Fruit fly (Drosophila melanogaster) whole organism, wandering third instar larva: ENCODE measurements around the gene Sfp33A3.

Experiments
- Abd-B ChIP-seq: fragments of >200 bp; optimal IDR thresholded peaks from 2 replicates; lab custom pipeline; 2017; ENCODE audit warnings: missing biosample characterization, missing genetic modification characterization
- CG32264 ChIP-seq: fragments of 200-800 bp; sonication (Bioruptor generic); optimal IDR thresholded peaks from 2 replicates; lab custom pipeline; 2016; ENCODE audit warnings: missing biosample characterization, missing genetic modification characterization
- CG9705 ChIP-seq: fragments of 200-800 bp; sonication (Bioruptor generic); optimal IDR thresholded peaks from 2 replicates; lab custom pipeline; 2018; ENCODE audit warnings: missing biosample characterization, mild to moderate bottlenecking, missing genetic modification characterization
- CrebA ChIP-seq: fragments of 200-800 bp; sonication (Bioruptor generic); optimal IDR thresholded peaks from 2 replicates; lab custom pipeline; 2016; ENCODE audit warnings: missing biosample characterization, mild to moderate bottlenecking, missing genetic modification characterization, borderline replicate concordance
- Dfd ChIP-seq: fragments of >200 bp; optimal IDR thresholded peaks from 2 replicates; lab custom pipeline; 2017; ENCODE audit warnings: missing biosample characterization, missing genetic modification characterization
- Dif ChIP-seq: fragments of 200-275, 200-300 bp; sonication (Bioruptor generic); optimal IDR thresholded peaks from 2 replicates; lab custom pipeline; 2018; ENCODE audit warnings: missing biosample characterization, missing genetic modification characterization; ENCODE audit not compliant: partially characterized antibody
- GATAd ChIP-seq: sonication (Bioruptor generic); optimal IDR thresholded peaks from 2 replicates; lab custom pipeline; 2016; ENCODE audit warnings: missing biosample characterization, missing genetic modification characterization
- HLH106 ChIP-seq: fragments of 200-800 bp; optimal IDR thresholded peaks from 3 replicates; lab custom pipeline; 2019; ENCODE audit warnings: missing biosample characterization, mild to moderate bottlenecking, missing genetic modification characterization, moderate library complexity
- Hnf4 ChIP-seq: fragments of 200-800 bp; sonication (Bioruptor generic); optimal IDR thresholded peaks from 2 replicates; lab custom pipeline; 2016; ENCODE audit warnings: missing biosample characterization, mild to moderate bottlenecking, missing genetic modification characterization
- Hr78 ChIP-seq: fragments of >200 bp; optimal IDR thresholded peaks from 2 replicates; lab custom pipeline; 2017; ENCODE audit warnings: missing biosample characterization, missing genetic modification characterization
- Hr83 ChIP-seq: fragments of 200-300 bp; sonication (Bioruptor generic); optimal IDR thresholded peaks from 2 replicates; lab custom pipeline; 2016; ENCODE audit warnings: missing biosample characterization, mild to moderate bottlenecking, missing genetic modification characterization, moderate library complexity; ENCODE audit not compliant: poor library complexity, severe bottlenecking
- Mio ChIP-seq: sonication (Bioruptor generic); optimal IDR thresholded peaks from 2 replicates; lab custom pipeline; 2016; ENCODE audit warnings: missing biosample characterization, missing genetic modification characterization
- Myc ChIP-seq: fragments of >200 bp; optimal IDR thresholded peaks from 2 replicates; lab custom pipeline; 2017
- OdsH ChIP-seq: fragments of 200-800 bp; sonication (Bioruptor generic); optimal IDR thresholded peaks from 2 replicates; lab custom pipeline; 2016; ENCODE audit warnings: missing biosample characterization, mild to moderate bottlenecking, missing genetic modification characterization
- Rel ChIP-seq, 2 experiments: fragments of 200-800 bp; sonication (Bioruptor generic) in 1 of 2; optimal IDR thresholded peaks; 2 replicates in 1 of 2; 3 replicates in 1 of 2; lab custom pipeline; 2016 to 2019; ENCODE audit warnings: mild to moderate bottlenecking in 2 of 2, missing biosample characterization in 2 of 2, missing genetic modification characterization in 2 of 2, moderate library complexity in 1 of 2
- Sp1 ChIP-seq: fragments of 200-800 bp; sonication (Bioruptor generic); optimal IDR thresholded peaks from 3 replicates; lab custom pipeline; 2019; ENCODE audit warnings: missing biosample characterization, mild to moderate bottlenecking, missing genetic modification characterization, moderate library complexity
- br ChIP-seq: fragments of 200-800 bp; sonication (Bioruptor generic); optimal IDR thresholded peaks from 2 replicates; lab custom pipeline; 2016; ENCODE audit warnings: missing biosample characterization, missing genetic modification characterization
- brk ChIP-seq: fragments of 200-800 bp; sonication (Bioruptor generic); optimal IDR thresholded peaks from 2 replicates; lab custom pipeline; 2016; ENCODE audit warnings: missing biosample characterization, mild to moderate bottlenecking, missing genetic modification characterization
- dmrt93B ChIP-seq: fragments of 200-800 bp; sonication (Bioruptor generic); optimal IDR thresholded peaks from 2 replicates; lab custom pipeline; 2018; ENCODE audit warnings: missing biosample characterization, mild to moderate bottlenecking, missing genetic modification characterization
- dsf ChIP-seq: sonication (Bioruptor generic); optimal IDR thresholded peaks from 2 replicates; lab custom pipeline; 2016; ENCODE audit warnings: missing biosample characterization, missing genetic modification characterization, borderline replicate concordance
- ey ChIP-seq: fragments of 200-800 bp; sonication (Bioruptor generic); optimal IDR thresholded peaks from 2 replicates; lab custom pipeline; 2016; ENCODE audit warnings: missing biosample characterization, missing genetic modification characterization
- foxo ChIP-seq, 2 experiments: fragments of 200-800 bp; sonication (Bioruptor generic); optimal IDR thresholded peaks; 2 replicates in 1 of 2; 3 replicates in 1 of 2; lab custom pipeline; 2016 to 2017; ENCODE audit warnings: missing biosample characterization in 2 of 2, missing genetic modification characterization in 2 of 2
- fru ChIP-seq: fragments of 200-800 bp; sonication (Bioruptor generic); optimal IDR thresholded peaks from 3 replicates; lab custom pipeline; 2016; ENCODE audit warnings: missing biosample characterization, mild to moderate bottlenecking, missing genetic modification characterization
- h ChIP-seq: fragments of 200-800 bp; sonication (Bioruptor generic); optimal IDR thresholded peaks from 3 replicates; lab custom pipeline; 2016; ENCODE audit warnings: missing biosample characterization, mild to moderate bottlenecking, missing genetic modification characterization
- lola ChIP-seq: fragments of >200 bp; optimal IDR thresholded peaks from 2 replicates; lab custom pipeline; 2017; ENCODE audit warnings: missing biosample characterization, missing genetic modification characterization
- pan ChIP-seq: fragments of >200 bp; optimal IDR thresholded peaks from 2 replicates; lab custom pipeline; 2017
- psq ChIP-seq: fragments of 200-800 bp; sonication (Bioruptor generic); optimal IDR thresholded peaks from 3 replicates; lab custom pipeline; 2017; ENCODE audit warnings: missing biosample characterization, mild to moderate bottlenecking, missing genetic modification characterization, moderate library complexity
- rgr ChIP-seq: fragments of 200-800 bp; sonication (Bioruptor generic); optimal IDR thresholded peaks from 3 replicates; lab custom pipeline; 2016; ENCODE audit warnings: missing biosample characterization, mild to moderate bottlenecking, missing genetic modification characterization
- sage ChIP-seq: fragments of 200-800 bp; sonication (Bioruptor generic); optimal IDR thresholded peaks from 2 replicates; lab custom pipeline; 2016; ENCODE audit warnings: missing biosample characterization, mild to moderate bottlenecking, missing genetic modification characterization
- sv ChIP-seq: fragments of 200-800 bp; sonication (Bioruptor generic); optimal IDR thresholded peaks from 3 replicates; lab custom pipeline; 2016; ENCODE audit warnings: missing biosample characterization, missing genetic modification characterization
- tai ChIP-seq: sonication (Bioruptor generic); optimal IDR thresholded peaks from 2 replicates; lab custom pipeline; 2016; ENCODE audit warnings: missing biosample characterization, missing genetic modification characterization
- usp ChIP-seq: fragments of >200 bp; optimal IDR thresholded peaks from 2 replicates; lab custom pipeline; 2017; ENCODE audit warnings: missing biosample characterization, missing genetic modification characterization
- woc ChIP-seq: sonication (Bioruptor generic); optimal IDR thresholded peaks from 2 replicates; lab custom pipeline; 2016; ENCODE audit warnings: missing biosample characterization, mild to moderate bottlenecking, missing genetic modification characterization

Sfp33A3 gene

DNA sequence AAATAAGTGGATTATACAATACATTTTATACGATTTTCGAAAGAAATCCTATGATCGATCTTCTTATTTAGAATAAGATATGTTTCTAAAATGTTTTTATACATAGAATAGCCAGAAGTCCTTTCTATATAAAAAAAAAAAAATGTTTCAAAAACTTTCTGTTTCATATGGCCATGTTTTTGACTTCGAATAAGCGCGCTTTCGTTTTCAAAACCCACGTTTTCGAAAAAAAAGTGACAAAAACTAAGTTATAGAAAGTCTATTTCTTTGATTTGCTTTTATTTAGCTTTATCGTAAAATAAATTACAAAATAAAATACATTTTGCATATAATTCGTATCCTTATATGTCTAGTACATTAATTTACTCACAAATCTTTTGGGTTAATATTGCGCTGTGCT lies 29.9 kb upstream of the Sfp33A3 start:
- no peak for TF ChIP-seq dmrt93B
- no peak for TF ChIP-seq Dfd
- no peak for TF ChIP-seq OdsH
- no peak for TF ChIP-seq Hr83 (GFP tag; lab: Kevin White, UChicago)
- no peak for TF ChIP-seq sage (GFP tag; lab: Kevin White, UChicago)
- TF ChIP-seq usp (GFP tag; lab: Kevin White, UChicago), result no peak
- no peak for TF ChIP-seq Dif
- TF ChIP-seq Hnf4, result no peak
- TF ChIP-seq foxo (GFP tag; optimal IDR thresholded peaks at IDR 0.05; lab: Kevin White, UChicago), result no peak
- TF ChIP-seq tai (GFP tag; lab: Kevin White, UChicago), result no peak
- no peak for TF ChIP-seq Hr78 (GFP tag; lab: Kevin White, UChicago)
- no peak for TF ChIP-seq rgr (GFP tag; lab: Kevin White, UChicago)
- TF ChIP-seq, all 38 proteins: peak for 0

DNA sequence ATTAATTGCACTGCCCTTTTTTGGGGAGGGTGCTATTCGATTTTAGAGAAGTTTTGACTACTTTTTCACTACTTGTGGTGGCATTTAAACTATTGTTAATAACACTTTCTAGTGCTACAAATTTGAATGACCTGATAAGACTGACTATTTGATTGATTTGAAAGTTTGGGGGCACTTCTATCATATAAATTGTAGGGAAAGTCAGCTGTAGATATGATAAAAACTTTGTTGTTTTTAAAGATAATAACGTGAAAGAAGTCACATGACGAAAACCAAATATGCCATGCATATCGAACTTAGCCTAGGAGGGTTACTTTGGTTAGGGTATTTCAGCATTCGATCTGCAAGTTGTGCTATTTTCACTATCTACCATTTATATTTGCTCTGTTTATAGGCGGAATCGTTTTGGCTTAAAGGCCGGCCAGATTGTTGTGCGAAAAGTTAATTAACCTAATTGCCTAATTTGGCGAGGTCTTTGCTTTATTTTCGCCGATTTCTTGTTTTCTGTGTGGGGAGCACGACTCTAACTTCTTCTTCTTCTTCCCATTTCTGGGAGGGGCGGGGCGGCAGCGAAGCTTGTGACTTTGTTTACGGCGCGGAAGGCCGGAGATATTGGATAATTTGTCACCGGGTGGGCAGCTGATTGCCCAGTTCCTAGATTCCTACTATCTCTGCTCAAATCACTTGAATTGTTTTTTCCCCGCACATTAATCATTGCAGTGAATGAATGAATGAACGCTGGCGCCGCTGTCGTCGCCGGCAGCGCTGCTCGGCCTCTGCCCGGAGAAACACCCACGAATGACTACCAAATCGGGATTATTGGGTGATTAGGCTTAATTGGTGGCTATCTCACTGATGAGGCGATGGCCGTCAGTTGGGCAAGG lies 26.7 kb upstream of the Sfp33A3 start:
- TF ChIP-seq tai (GFP tag; lab: Kevin White, UChicago) (no peak), Sp1 (no peak), Hr78 (GFP tag; lab: Kevin White, UChicago) (no peak), Rel (GFP tag; optimal IDR thresholded peaks at IDR 0.05; lab: Kevin White, UChicago) (no peak), Rel (tag; optimal IDR thresholded peaks at IDR 0.05; lab: Kevin White, UChicago) (peak; percentile 59), rgr (GFP tag; lab: Kevin White, UChicago) (no peak), GATAd (no peak), sage (GFP tag; lab: Kevin White, UChicago) (no peak), Myc (lab: Kevin White, UChicago) (no peak), Dfd (no peak), ey (GFP tag; lab: Kevin White, UChicago) (no peak), pan (no peak), fru (GFP tag; lab: Kevin White, UChicago) (peak; percentile 0), usp (GFP tag; lab: Kevin White, UChicago) (no peak), psq (GFP tag; lab: Kevin White, UChicago) (no peak), foxo (GFP tag; optimal IDR thresholded peaks at IDR 0.05; lab: Kevin White, UChicago) (no peak), sv (GFP tag; lab: Kevin White, UChicago) (no peak)
- TF ChIP-seq, all 38 proteins: peak for 2

DNA sequence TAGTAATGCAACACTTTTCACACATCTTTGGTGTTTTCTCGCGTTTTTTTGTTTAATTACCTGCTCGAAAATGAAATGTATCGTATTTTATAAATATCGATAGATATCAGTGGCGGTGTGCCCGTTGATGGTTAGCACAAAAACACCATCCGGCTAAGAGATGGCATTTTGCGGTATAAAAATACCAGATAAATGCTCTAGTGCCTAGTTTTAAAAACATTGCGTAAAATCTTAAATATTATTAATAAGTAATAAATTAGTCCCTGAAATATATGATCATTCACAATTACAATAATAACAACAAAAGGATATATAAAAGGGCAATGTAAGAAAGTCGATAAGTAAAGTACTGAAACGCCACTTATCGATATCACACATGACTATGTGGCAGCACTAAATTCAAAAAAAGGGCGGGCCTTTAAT lies 26.0 kb upstream of the Sfp33A3 start, which contains the start of gene CycY:
Gene CycY, minus strand, starts transcription at position 116 of the 423 bp plus-strand sequence.
- no peak for TF ChIP-seq h (GFP tag; lab: Kevin White, UChicago)
- TF ChIP-seq brk (GFP tag; lab: Kevin White, UChicago), result peak; percentile 63
- peak; percentile 5 for TF ChIP-seq HLH106 (tag; lab: Kevin White, UChicago)
- no peak for TF ChIP-seq dsf
- TF ChIP-seq Hnf4, result no peak
- TF ChIP-seq Sp1, result peak; percentile 3
- peak in 1 of 2 experiments; percentile 11 for TF ChIP-seq foxo (GFP tag; optimal IDR thresholded peaks at IDR 0.05; lab: Kevin White, UChicago)
- TF ChIP-seq lola (GFP tag; lab: Kevin White, UChicago), result no peak
- TF ChIP-seq dmrt93B, result no peak

DNA sequence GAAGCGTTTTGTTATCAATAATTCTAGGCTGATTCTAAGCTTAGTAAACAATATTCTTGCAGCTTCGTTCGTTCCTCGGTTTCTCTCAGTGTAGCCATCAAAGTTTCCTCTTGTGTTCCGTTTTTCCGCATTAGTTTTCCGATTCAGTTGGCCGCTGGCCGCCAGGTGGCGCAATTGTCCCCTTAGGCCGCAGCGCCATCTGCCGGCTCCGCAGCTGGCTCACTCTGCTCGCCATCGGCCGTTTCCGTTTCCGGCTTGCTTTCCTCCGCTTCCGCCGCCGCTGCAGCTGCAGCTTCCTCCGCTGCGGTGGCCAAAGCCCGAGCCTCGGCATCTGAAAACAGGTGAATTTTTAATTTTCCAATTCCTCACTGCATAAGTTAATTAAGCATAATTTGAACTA lies 23.3 kb upstream of the Sfp33A3 start:
- peak; percentile 62 for TF ChIP-seq sv (GFP tag; lab: Kevin White, UChicago)
- no peak for TF ChIP-seq OdsH
- peak; percentile 34 for TF ChIP-seq HLH106 (tag; lab: Kevin White, UChicago)
- TF ChIP-seq CG9705, result peak; percentile 53
- TF ChIP-seq Dfd, result no peak
- peak; percentile 44 for TF ChIP-seq rgr (GFP tag; lab: Kevin White, UChicago)
- TF ChIP-seq dmrt93B, result peak; percentile 54
- peak; percentile 4 for TF ChIP-seq Hr83 (GFP tag; lab: Kevin White, UChicago)
- TF ChIP-seq br, result peak; percentile 13
- peak; percentile 41 for TF ChIP-seq h (GFP tag; lab: Kevin White, UChicago)
- no peak for TF ChIP-seq Dif

DNA sequence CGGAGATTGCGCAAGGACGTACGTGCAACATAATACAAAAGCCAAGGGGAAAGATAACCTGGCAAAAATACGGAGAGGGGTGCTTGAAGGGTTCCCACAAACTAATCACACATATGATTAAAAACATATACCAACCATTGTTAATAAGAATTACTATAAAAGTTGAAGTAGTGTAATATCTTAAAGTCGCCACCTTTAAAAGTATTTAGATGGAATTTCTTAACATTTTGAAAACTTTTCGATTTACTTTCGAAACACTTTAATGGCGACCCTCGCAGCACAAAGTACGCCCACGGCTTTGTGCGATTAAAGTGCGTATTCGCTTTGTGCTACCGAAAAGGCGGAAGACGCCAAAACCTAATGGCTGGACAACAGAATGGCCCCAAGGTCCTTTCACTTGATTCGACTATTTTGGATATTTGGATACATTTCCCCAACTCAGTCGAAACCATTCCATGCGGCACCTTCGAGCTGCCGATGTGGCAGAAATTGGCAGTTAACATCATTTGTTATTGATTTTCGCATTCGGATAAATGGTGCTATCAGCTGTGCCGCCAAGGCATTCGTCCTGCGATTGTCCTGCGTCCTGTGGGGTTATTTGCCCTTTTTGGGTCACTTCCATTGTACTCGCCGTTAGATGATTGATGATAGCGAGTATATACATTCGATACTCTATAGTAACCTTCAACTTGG lies 16.1 kb upstream of the Sfp33A3 start:
- TF ChIP-seq CrebA (GFP tag; lab: Kevin White, UChicago) (no peak), Abd-B (no peak), sv (GFP tag; lab: Kevin White, UChicago) (no peak), CG32264 (GFP tag; lab: Kevin White, UChicago) (no peak), lola (GFP tag; lab: Kevin White, UChicago) (no peak), dsf (no peak), Sp1 (no peak), woc (GFP tag; lab: Kevin White, UChicago) (no peak), Mio (GFP tag; lab: Kevin White, UChicago) (no peak), Dif (no peak), tai (GFP tag; lab: Kevin White, UChicago) (no peak), GATAd (no peak), h (GFP tag; lab: Kevin White, UChicago) (no peak), br (no peak), ey (GFP tag; lab: Kevin White, UChicago) (no peak)
